Fruit fly (Drosophila melanogaster) whole organism, prepupa: Measurements from ENCODE around the gene Pdhb.

ENCODE experiments used
- CG10631 ChIP-seq: fragments of 200-800 bp; sonication (Bioruptor generic); optimal IDR thresholded peaks from 2 replicates; lab custom pipeline; 2016; ENCODE audit warnings: missing biosample characterization, missing genetic modification characterization
- CG11762 ChIP-seq: fragments of 200-800 bp; sonication (Bioruptor generic); optimal IDR thresholded peaks from 3 replicates; lab custom pipeline; 2016; ENCODE audit warnings: missing biosample characterization, missing genetic modification characterization; ENCODE audit not compliant: insufficient read depth
- CG3032 ChIP-seq: fragments of 200-800 bp; optimal IDR thresholded peaks from 2 replicates; lab custom pipeline; 2019; ENCODE audit warnings: missing biosample characterization, mild to moderate bottlenecking, missing genetic modification characterization, moderate library complexity
- CG4318 ChIP-seq: fragments of 200-800 bp; sonication (Bioruptor generic); optimal IDR thresholded peaks from 3 replicates; lab custom pipeline; 2017; ENCODE audit warnings: missing biosample characterization, mild to moderate bottlenecking, missing genetic modification characterization
- Lpt ChIP-seq: fragments of 200-800 bp; sonication (Bioruptor generic); optimal IDR thresholded peaks from 3 replicates; lab custom pipeline; 2016; ENCODE audit warnings: missing biosample characterization, missing genetic modification characterization
- OdsH ChIP-seq: fragments of 200-800 bp; sonication (Bioruptor generic); optimal IDR thresholded peaks from 3 replicates; lab custom pipeline; 2016; ENCODE audit warnings: missing biosample characterization, missing genetic modification characterization
- Smox ChIP-seq: fragments of 200-800 bp; sonication (Bioruptor generic); optimal IDR thresholded peaks from 3 replicates; lab custom pipeline; 2016; ENCODE audit warnings: missing biosample characterization, missing genetic modification characterization
- fd59A ChIP-seq: fragments of 200-800 bp; sonication (Bioruptor generic); optimal IDR thresholded peaks from 2 replicates; lab custom pipeline; 2017; ENCODE audit warnings: missing biosample characterization, mild to moderate bottlenecking, missing genetic modification characterization, missing genetic modification reagents

DNA sequence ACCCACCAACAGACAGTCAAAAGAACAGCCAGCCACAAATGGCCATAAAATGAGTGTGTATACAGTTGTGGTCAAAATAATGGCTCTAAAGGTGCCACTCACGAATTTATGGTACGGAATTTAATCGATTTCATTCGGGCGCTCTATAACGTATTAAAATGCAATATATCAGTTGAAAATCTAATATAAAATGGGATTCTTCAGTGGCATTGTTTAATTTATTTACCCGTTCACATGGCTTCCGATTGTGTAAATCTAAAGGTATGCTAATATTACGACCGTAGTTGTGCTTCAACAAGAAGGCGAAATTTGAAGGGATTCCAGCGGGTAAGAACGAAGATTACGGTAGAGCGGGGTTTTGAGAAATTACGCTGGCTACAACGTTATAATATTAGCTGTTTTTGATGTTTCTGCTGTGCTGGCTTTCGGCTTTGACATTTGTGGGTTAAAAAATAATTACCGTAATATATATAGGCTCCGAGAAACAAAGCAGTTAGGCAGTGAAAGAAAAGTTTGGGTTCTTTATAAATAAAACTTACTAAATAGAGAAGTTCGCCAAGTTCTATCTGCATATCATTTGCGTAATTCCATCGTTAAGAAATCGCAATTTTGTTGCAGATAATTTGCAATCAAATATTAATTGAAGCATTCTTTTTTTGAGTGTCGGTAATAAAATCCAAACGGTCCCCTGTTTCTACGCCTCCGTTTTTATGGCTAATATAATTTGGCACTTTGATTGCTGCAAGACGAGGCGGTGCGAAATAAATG, 37.1 kb upstream of the Pdhb start:
- TF ChIP-seq fd59A (GFP tag; lab: Kevin White, UChicago) = peak; percentile 15
- no peak for TF ChIP-seq Lpt
- TF ChIP-seq CG11762 (GFP tag; lab: Kevin White, UChicago) = no peak
- TF ChIP-seq CG3032 (tag; lab: Kevin White, UChicago) = peak; percentile 24
- TF ChIP-seq OdsH (GFP tag; lab: Kevin White, UChicago) = no peak
- TF ChIP-seq Smox (GFP tag; lab: Kevin White, UChicago) = peak; percentile 38
- TF ChIP-seq CG4318 (GFP tag; lab: Kevin White, UChicago) = no peak
- TF ChIP-seq CG10631 (GFP tag; lab: Kevin White, UChicago) = peak; percentile 5
